Worm (Caenorhabditis elegans) whole organism, L3 larva: Measurements from ENCODE around the gene tir-1.
A peak's percentile ranks its signal among the peaks of the same experiment; 100 is the strongest.

Source experiments
- R02D3.7 ChIP-seq: fragments of 150-350 bp; optimal IDR thresholded peaks from 2 replicates; lab custom pipeline; 2014; ENCODE audit warnings: missing biosample characterization, missing genetic modification characterization
- ZK546.5 ChIP-seq: sonication (generic microtip); optimal IDR thresholded peaks from 2 replicates; lab custom pipeline; 2017; ENCODE audit warnings: missing biosample characterization, missing genetic modification characterization
- aly-2 ChIP-seq: fragments of 150-350 bp; optimal IDR thresholded peaks from 2 replicates; lab custom pipeline; 2014; ENCODE audit warnings: missing biosample characterization, missing genetic modification characterization
- ama-1 ChIP-seq: fragments of 150-350 bp; optimal IDR thresholded peaks from 2 replicates; lab custom pipeline; 2018
- ceh-16 ChIP-seq: sonication (generic microtip); optimal IDR thresholded peaks from 2 replicates; lab custom pipeline; 2017; ENCODE audit warnings: missing biosample characterization, missing genetic modification characterization
- ceh-28 ChIP-seq: fragments of 150-350 bp; optimal IDR thresholded peaks from 2 replicates; lab custom pipeline; 2014; ENCODE audit warnings: missing biosample characterization, missing genetic modification reagents, missing genetic modification characterization
- ceh-82 ChIP-seq: fragments of 150-350 bp; optimal IDR thresholded peaks from 2 replicates; lab custom pipeline; 2014; ENCODE audit warnings: missing biosample characterization, missing genetic modification characterization
- egl-5 ChIP-seq: fragments of 150-350 bp; optimal IDR thresholded peaks from 2 replicates; lab custom pipeline; 2017; ENCODE audit warnings: missing biosample characterization, missing genetic modification reagents, missing genetic modification characterization, inconsistent platforms
- elt-2 ChIP-seq: sonication (generic microtip); optimal IDR thresholded peaks from 2 replicates; lab custom pipeline; 2016; ENCODE audit warnings: missing genetic modification reagents, mild to moderate bottlenecking, missing genetic modification characterization, missing compliant biosample characterization
- fkh-10 ChIP-seq: sonication (generic microtip); optimal IDR thresholded peaks from 2 replicates; lab custom pipeline; 2017; ENCODE audit warnings: missing biosample characterization, missing genetic modification reagents, missing genetic modification characterization
- fkh-2 ChIP-seq: fragments of 150-350 bp; optimal IDR thresholded peaks from 2 replicates; lab custom pipeline; 2014; ENCODE audit warnings: missing biosample characterization, missing genetic modification reagents, missing genetic modification characterization
- fos-1 ChIP-seq: fragments of 150-350 bp; optimal IDR thresholded peaks from 2 replicates; lab custom pipeline; 2014; ENCODE audit warnings: missing biosample characterization, missing genetic modification characterization
- hmg-11 ChIP-seq: sonication (generic microtip); optimal IDR thresholded peaks from 2 replicates; lab custom pipeline; 2016; ENCODE audit warnings: missing genetic modification characterization, missing compliant biosample characterization
- jun-1 ChIP-seq: fragments of 150-350 bp; optimal IDR thresholded peaks from 2 replicates; lab custom pipeline; 2014; ENCODE audit warnings: missing biosample characterization, missing genetic modification reagents, missing genetic modification characterization
- lin-15B ChIP-seq: fragments of 150-350 bp; optimal IDR thresholded peaks from 2 replicates; lab custom pipeline; 2014; ENCODE audit warnings: missing biosample characterization, missing genetic modification characterization
- lin-39 ChIP-seq: fragments of 150-350 bp; optimal IDR thresholded peaks from 2 replicates; lab custom pipeline; 2018; ENCODE audit warnings: missing biosample characterization, missing genetic modification reagents, missing genetic modification characterization
- lsy-12 ChIP-seq: sonication (generic microtip); optimal IDR thresholded peaks from 2 replicates; lab custom pipeline; 2016; ENCODE audit warnings: mild to moderate bottlenecking, missing genetic modification characterization, missing compliant biosample characterization
- mml-1 ChIP-seq: fragments of 150-350 bp; sonication (generic microtip); optimal IDR thresholded peaks from 3 replicates; lab custom pipeline; 2014; ENCODE audit warnings: missing biosample characterization, missing genetic modification characterization
- nfya-1 ChIP-seq: sonication (generic microtip); optimal IDR thresholded peaks from 2 replicates; lab custom pipeline; 2017; ENCODE audit warnings: missing genetic modification characterization, mild to moderate bottlenecking, missing compliant biosample characterization, antibody characterized with exemption, moderate library complexity; ENCODE audit not compliant: insufficient read depth
- nhr-11 ChIP-seq: fragments of 150-350 bp; optimal IDR thresholded peaks from 2 replicates; lab custom pipeline; 2014; ENCODE audit warnings: missing biosample characterization, missing genetic modification characterization
- nhr-23 ChIP-seq: fragments of 150-350 bp; optimal IDR thresholded peaks from 2 replicates; lab custom pipeline; 2014; ENCODE audit warnings: missing biosample characterization, missing genetic modification reagents, missing genetic modification characterization
- nhr-25 ChIP-seq: sonication (generic microtip); optimal IDR thresholded peaks from 2 replicates; lab custom pipeline; 2017; ENCODE audit warnings: missing biosample characterization, missing genetic modification characterization
- nhr-28 ChIP-seq: fragments of 150-350 bp; optimal IDR thresholded peaks from 2 replicates; lab custom pipeline; 2014; ENCODE audit warnings: missing biosample characterization, missing genetic modification characterization
- nhr-76 ChIP-seq: fragments of 150-350 bp; sonication (generic microtip); optimal IDR thresholded peaks from 5 replicates; lab custom pipeline; 2014; ENCODE audit warnings: missing biosample characterization, missing genetic modification characterization
- pha-4 ChIP-seq: fragments of 150-350 bp; optimal IDR thresholded peaks from 2 replicates; lab custom pipeline; 2014; ENCODE audit warnings: missing biosample characterization, missing genetic modification reagents, missing genetic modification characterization
- pqm-1 ChIP-seq: fragments of 150-350 bp; optimal IDR thresholded peaks from 2 replicates; lab custom pipeline; 2017; ENCODE audit warnings: missing biosample characterization, missing genetic modification characterization, inconsistent platforms
- sea-2 ChIP-seq: fragments of 150-350 bp; sonication (generic microtip); optimal IDR thresholded peaks from 4 replicates; lab custom pipeline; 2014; ENCODE audit warnings: missing biosample characterization, missing genetic modification reagents, missing genetic modification characterization
- skn-1 ChIP-seq: fragments of 150-350 bp; optimal IDR thresholded peaks from 2 replicates; lab custom pipeline; 2014; ENCODE audit warnings: missing biosample characterization, missing genetic modification characterization
- snpc-4 ChIP-seq: fragments of 150-350 bp; optimal IDR thresholded peaks from 2 replicates; lab custom pipeline; 2014; ENCODE audit warnings: missing biosample characterization, missing genetic modification characterization
- tbx-2 ChIP-seq: sonication (generic microtip); optimal IDR thresholded peaks from 2 replicates; lab custom pipeline; 2016; ENCODE audit warnings: mild to moderate bottlenecking, missing genetic modification characterization, missing compliant biosample characterization
- unc-39 ChIP-seq: sonication (generic microtip); optimal IDR thresholded peaks from 4 replicates; lab custom pipeline; 2017; ENCODE audit warnings: missing biosample characterization, missing genetic modification characterization
- unc-62 ChIP-seq: fragments of 150-350 bp; sonication (generic microtip); optimal IDR thresholded peaks from 4 replicates; lab custom pipeline; 2014; ENCODE audit warnings: missing biosample characterization, missing genetic modification reagents, missing genetic modification characterization
- zag-1 ChIP-seq: fragments of 150-350 bp; optimal IDR thresholded peaks from 2 replicates; lab custom pipeline; 2014; ENCODE audit warnings: missing biosample characterization, missing genetic modification characterization
- ztf-4 ChIP-seq: fragments of 150-350 bp; optimal IDR thresholded peaks from 2 replicates; lab custom pipeline; 2014; ENCODE audit warnings: missing biosample characterization, missing genetic modification characterization

tir-1 gene

ce11 chrIII:3829105-3829504 is 72.3 kb downstream of the tir-1 start, which contains the start of gene cnnm-5:
cnnm-5 (minus strand) TSS chrIII:3829205.
- TF ChIP-seq egl-5 (tag; lab: Kevin White, UChicago) = no peak
- no peak for TF ChIP-seq nhr-11 (tag; lab: Kevin White, UChicago)
- no peak for TF ChIP-seq mml-1 (tag; lab: Kevin White, UChicago)

- TF ChIP-seq mml-1 (tag; lab: Kevin White, UChicago) = no peak
- no peak for TF ChIP-seq fkh-10
- no peak for TF ChIP-seq zag-1 (tag; lab: Kevin White, UChicago)
- no peak for TF ChIP-seq fos-1
- no peak for TF ChIP-seq ceh-82 (tag; lab: Kevin White, UChicago)
- TF ChIP-seq, all 47 proteins: peak for 0
These were observed 79.4 kb downstream of the tir-1 start, which contains the start of gene amx-1 for ce11 chrIII:3821969-3822453. amx-1 (plus strand) TSS chrIII:3822403.

- TF ChIP-seq elt-2 (tag; lab: Kevin White, UChicago) (peak; percentile 44), ceh-28 (tag; lab: Kevin White, UChicago) (no peak), ceh-16 (tag; lab: Kevin White, UChicago) (no peak), egl-5 (tag; lab: Kevin White, UChicago) (no peak), aly-2 (tag; lab: Kevin White, UChicago) (no peak), lin-39 (tag; lab: Kevin White, UChicago) (peak; percentile 19), unc-62 (GFP tag; lab: Kevin White, UChicago) (no peak), nhr-25 (tag; lab: Kevin White, UChicago) (peak; percentile 64), nhr-23 (tag; lab: Kevin White, UChicago) (peak; percentile 78), lin-15B (tag; lab: Kevin White, UChicago) (peak; percentile 57), ama-1 (lab: Kevin White, UChicago) (no peak), lsy-12 (tag; lab: Kevin White, UChicago) (no peak), unc-39 (tag; lab: Kevin White, UChicago) (no peak), nhr-76 (tag; lab: Kevin White, UChicago) (no peak), pha-4 (tag; lab: Kevin White, UChicago) (peak; percentile 77), nfya-1 (tag; lab: Kevin White, UChicago) (peak; percentile 81), hmg-11 (tag; lab: Kevin White, UChicago) (peak; percentile 80), tbx-2 (no peak), fkh-10 (no peak), ZK546.5 (tag; lab: Kevin White, UChicago) (no peak), pqm-1 (tag; lab: Kevin White, UChicago) (peak; percentile 54), sea-2 (GFP tag; lab: Kevin White, UChicago) (no peak), fkh-2 (tag; lab: Kevin White, UChicago) (no peak), skn-1 (peak; percentile 27), ztf-4 (tag; lab: Kevin White, UChicago) (no peak), snpc-4 (tag; lab: Kevin White, UChicago) (peak; percentile 56), mml-1 (tag; lab: Kevin White, UChicago) (no peak), jun-1 (tag; lab: Kevin White, UChicago) (no peak), nhr-28 (no peak), R02D3.7 (tag; lab: Kevin White, UChicago) (peak; percentile 22)
- TF ChIP-seq, all 47 proteins: peak for 12
These were observed 81.3 kb downstream of the tir-1 start for ce11 chrIII:3820134-3820533.
